Worm (Caenorhabditis elegans): ENCODE data around the gene fbxb-24.

DNA sequence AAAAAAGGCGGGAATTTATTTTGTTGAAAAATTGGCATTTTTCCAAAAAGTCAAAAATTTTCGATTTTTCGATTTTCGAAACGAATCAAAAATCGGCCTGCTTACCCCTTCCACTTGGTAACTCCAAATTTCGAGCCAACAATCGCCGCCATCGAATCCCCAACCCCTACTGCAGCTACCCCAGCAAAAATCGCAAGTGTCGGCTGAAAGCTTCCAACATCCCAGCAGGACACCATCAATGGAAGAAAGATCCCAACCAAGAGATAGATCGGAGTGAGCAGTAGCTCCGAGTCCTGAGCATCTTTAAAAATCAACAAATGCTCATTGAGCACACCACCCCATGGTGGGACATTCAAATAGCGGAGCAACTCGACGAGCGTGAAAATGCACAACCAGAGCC is 22.1 kb downstream of the fbxb-24 start:
- TF ChIP-seq T22C8.4 (GFP tag; IDR thresholded peaks at IDR 0.05) (no peak), flt-1 (GFP tag; IDR thresholded peaks at IDR 0.05) (no peak), ref-1 (GFP tag; conservative IDR thresholded peaks at IDR 0.05) (no peak), cog-1 (tag; optimal IDR thresholded peaks at IDR 0.05) (no peak), ztf-29 (GFP tag; IDR thresholded peaks at IDR 0.05) (no peak), tab-1 (GFP tag; IDR thresholded peaks at IDR 0.05) (no peak), med-1 (GFP tag; optimal IDR thresholded peaks at IDR 0.05; ENCODE audit: insufficient read depth) (no peak), ztf-23 (GFP tag; IDR thresholded peaks at IDR 0.05) (no peak), klf-2 (GFP tag; conservative IDR thresholded peaks at IDR 0.05) (no peak)
